Worm (Caenorhabditis elegans) whole organism, L3 larva: ENCODE results near the gene C49C8.6.
A peak's percentile ranks its signal among the peaks of the same experiment; 100 is the strongest.

Source experiments
- R02D3.7 ChIP-seq: fragments of 150-350 bp; optimal IDR thresholded peaks from 2 replicates; lab custom pipeline; 2014; ENCODE audit warnings: missing biosample characterization, missing genetic modification characterization
- ZK546.5 ChIP-seq: sonication (generic microtip); optimal IDR thresholded peaks from 2 replicates; lab custom pipeline; 2017; ENCODE audit warnings: missing biosample characterization, missing genetic modification characterization
- aly-2 ChIP-seq: fragments of 150-350 bp; optimal IDR thresholded peaks from 2 replicates; lab custom pipeline; 2014; ENCODE audit warnings: missing biosample characterization, missing genetic modification characterization
- ama-1 ChIP-seq: fragments of 150-350 bp; optimal IDR thresholded peaks from 2 replicates; lab custom pipeline; 2018
- ceh-28 ChIP-seq: fragments of 150-350 bp; optimal IDR thresholded peaks from 2 replicates; lab custom pipeline; 2014; ENCODE audit warnings: missing biosample characterization, missing genetic modification reagents, missing genetic modification characterization
- egl-27 ChIP-seq: sonication (generic microtip); optimal IDR thresholded peaks from 4 replicates; lab custom pipeline; 2017; ENCODE audit warnings: missing biosample characterization, missing genetic modification reagents, missing genetic modification characterization
- egl-5 ChIP-seq: fragments of 150-350 bp; optimal IDR thresholded peaks from 2 replicates; lab custom pipeline; 2017; ENCODE audit warnings: missing biosample characterization, missing genetic modification reagents, missing genetic modification characterization, inconsistent platforms
- elt-1 ChIP-seq: fragments of 150-350 bp; optimal IDR thresholded peaks from 2 replicates; lab custom pipeline; 2014; ENCODE audit warnings: missing biosample characterization, missing genetic modification characterization
- elt-2 ChIP-seq: sonication (generic microtip); optimal IDR thresholded peaks from 2 replicates; lab custom pipeline; 2016; ENCODE audit warnings: missing genetic modification reagents, mild to moderate bottlenecking, missing genetic modification characterization, missing compliant biosample characterization
- eor-1 ChIP-seq, 2 experiments: fragments of 150-350 bp; optimal IDR thresholded peaks; 2 replicates each; lab custom pipeline; 2014 to 2018; ENCODE audit warnings: missing biosample characterization in 2 of 2, missing genetic modification characterization in 2 of 2
- fkh-10 ChIP-seq: sonication (generic microtip); optimal IDR thresholded peaks from 2 replicates; lab custom pipeline; 2017; ENCODE audit warnings: missing biosample characterization, missing genetic modification reagents, missing genetic modification characterization
- fkh-2 ChIP-seq: fragments of 150-350 bp; optimal IDR thresholded peaks from 2 replicates; lab custom pipeline; 2014; ENCODE audit warnings: missing biosample characterization, missing genetic modification reagents, missing genetic modification characterization
- fos-1 ChIP-seq: fragments of 150-350 bp; optimal IDR thresholded peaks from 2 replicates; lab custom pipeline; 2014; ENCODE audit warnings: missing biosample characterization, missing genetic modification characterization
- hmg-11 ChIP-seq: sonication (generic microtip); optimal IDR thresholded peaks from 2 replicates; lab custom pipeline; 2016; ENCODE audit warnings: missing genetic modification characterization, missing compliant biosample characterization
- jun-1 ChIP-seq: fragments of 150-350 bp; optimal IDR thresholded peaks from 2 replicates; lab custom pipeline; 2014; ENCODE audit warnings: missing biosample characterization, missing genetic modification reagents, missing genetic modification characterization
- lin-15B ChIP-seq: fragments of 150-350 bp; optimal IDR thresholded peaks from 2 replicates; lab custom pipeline; 2014; ENCODE audit warnings: missing biosample characterization, missing genetic modification characterization
- lin-39 ChIP-seq: fragments of 150-350 bp; optimal IDR thresholded peaks from 2 replicates; lab custom pipeline; 2018; ENCODE audit warnings: missing biosample characterization, missing genetic modification reagents, missing genetic modification characterization
- mdl-1 ChIP-seq: fragments of 150-350 bp; optimal IDR thresholded peaks from 2 replicates; lab custom pipeline; 2014; ENCODE audit warnings: missing biosample characterization, missing genetic modification characterization
- mml-1 ChIP-seq: fragments of 150-350 bp; sonication (generic microtip); optimal IDR thresholded peaks from 3 replicates; lab custom pipeline; 2014; ENCODE audit warnings: missing biosample characterization, missing genetic modification characterization
- nfya-1 ChIP-seq: sonication (generic microtip); optimal IDR thresholded peaks from 2 replicates; lab custom pipeline; 2017; ENCODE audit warnings: missing genetic modification characterization, mild to moderate bottlenecking, missing compliant biosample characterization, antibody characterized with exemption, moderate library complexity; ENCODE audit not compliant: insufficient read depth
- nhr-11 ChIP-seq: fragments of 150-350 bp; optimal IDR thresholded peaks from 2 replicates; lab custom pipeline; 2014; ENCODE audit warnings: missing biosample characterization, missing genetic modification characterization
- nhr-12 ChIP-seq: fragments of 150-350 bp; optimal IDR thresholded peaks from 2 replicates; lab custom pipeline; 2014; ENCODE audit warnings: missing biosample characterization, missing genetic modification characterization
- nhr-23 ChIP-seq: fragments of 150-350 bp; optimal IDR thresholded peaks from 2 replicates; lab custom pipeline; 2014; ENCODE audit warnings: missing biosample characterization, missing genetic modification reagents, missing genetic modification characterization
- nhr-25 ChIP-seq: sonication (generic microtip); optimal IDR thresholded peaks from 2 replicates; lab custom pipeline; 2017; ENCODE audit warnings: missing biosample characterization, missing genetic modification characterization
- nhr-28 ChIP-seq: fragments of 150-350 bp; optimal IDR thresholded peaks from 2 replicates; lab custom pipeline; 2014; ENCODE audit warnings: missing biosample characterization, missing genetic modification characterization
- nhr-43 ChIP-seq: sonication (generic microtip); optimal IDR thresholded peaks from 2 replicates; lab custom pipeline; 2016; ENCODE audit warnings: mild to moderate bottlenecking, missing genetic modification characterization, missing compliant biosample characterization; ENCODE audit not compliant: poor library complexity, severe bottlenecking
- nhr-76 ChIP-seq: fragments of 150-350 bp; sonication (generic microtip); optimal IDR thresholded peaks from 5 replicates; lab custom pipeline; 2014; ENCODE audit warnings: missing biosample characterization, missing genetic modification characterization
- pha-4 ChIP-seq: fragments of 150-350 bp; optimal IDR thresholded peaks from 2 replicates; lab custom pipeline; 2014; ENCODE audit warnings: missing biosample characterization, missing genetic modification reagents, missing genetic modification characterization
- pqm-1 ChIP-seq: fragments of 150-350 bp; optimal IDR thresholded peaks from 2 replicates; lab custom pipeline; 2017; ENCODE audit warnings: missing biosample characterization, missing genetic modification characterization, inconsistent platforms
- sea-2 ChIP-seq: fragments of 150-350 bp; sonication (generic microtip); optimal IDR thresholded peaks from 4 replicates; lab custom pipeline; 2014; ENCODE audit warnings: missing biosample characterization, missing genetic modification reagents, missing genetic modification characterization
- skn-1 ChIP-seq: fragments of 150-350 bp; optimal IDR thresholded peaks from 2 replicates; lab custom pipeline; 2014; ENCODE audit warnings: missing biosample characterization, missing genetic modification characterization
- snpc-4 ChIP-seq: fragments of 150-350 bp; optimal IDR thresholded peaks from 2 replicates; lab custom pipeline; 2014; ENCODE audit warnings: missing biosample characterization, missing genetic modification characterization
- unc-39 ChIP-seq: sonication (generic microtip); optimal IDR thresholded peaks from 4 replicates; lab custom pipeline; 2017; ENCODE audit warnings: missing biosample characterization, missing genetic modification characterization
- unc-62 ChIP-seq: fragments of 150-350 bp; sonication (generic microtip); optimal IDR thresholded peaks from 4 replicates; lab custom pipeline; 2014; ENCODE audit warnings: missing biosample characterization, missing genetic modification reagents, missing genetic modification characterization
- zag-1 ChIP-seq: fragments of 150-350 bp; optimal IDR thresholded peaks from 2 replicates; lab custom pipeline; 2014; ENCODE audit warnings: missing biosample characterization, missing genetic modification characterization
- ztf-11 ChIP-seq: fragments of 150-350 bp; optimal IDR thresholded peaks from 2 replicates; lab custom pipeline; 2014; ENCODE audit warnings: missing biosample characterization, missing genetic modification characterization
- ztf-4 ChIP-seq: fragments of 150-350 bp; optimal IDR thresholded peaks from 2 replicates; lab custom pipeline; 2014; ENCODE audit warnings: missing biosample characterization, missing genetic modification characterization

The C49C8.6 gene

DNA sequence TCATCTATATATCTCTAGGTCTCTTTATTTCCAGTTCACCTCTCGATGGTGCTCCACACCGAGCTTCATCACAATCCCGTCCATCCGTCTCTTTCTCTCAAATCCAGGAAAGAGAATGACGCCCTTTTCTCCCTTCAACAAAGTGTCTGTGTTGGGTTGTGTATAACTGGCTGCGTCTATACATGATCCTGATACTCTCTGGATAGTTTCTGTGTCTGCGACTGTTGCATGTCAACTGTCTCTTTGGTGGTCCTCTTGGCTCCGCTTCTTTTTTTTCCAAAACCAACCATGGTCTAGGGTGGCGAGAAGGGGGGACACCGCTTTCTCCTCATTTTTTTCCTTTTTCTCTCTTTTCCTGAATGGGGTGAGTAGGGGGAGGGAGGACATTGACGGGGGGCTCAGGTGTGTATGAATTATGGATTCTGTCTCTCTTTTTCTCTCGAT is 28.4 kb downstream of the C49C8.6 start:
- TF ChIP-seq zag-1 (tag; lab: Kevin White, UChicago), result no peak
- no peak for TF ChIP-seq unc-62
- TF ChIP-seq nfya-1 (tag; lab: Kevin White, UChicago), result peak; percentile 75
- TF ChIP-seq hmg-11, result peak; percentile 86
- TF ChIP-seq mml-1 (tag; lab: Kevin White, UChicago), result no peak
- peak; percentile 34 for TF ChIP-seq fkh-10 (GFP tag; lab: Kevin White, UChicago)
- no peak for TF ChIP-seq egl-27 (tag; lab: Kevin White, UChicago)
- TF ChIP-seq nhr-23, result no peak
- TF ChIP-seq lin-39, result peak; percentile 54
- no peak for TF ChIP-seq pqm-1 (tag; lab: Kevin White, UChicago)
- TF ChIP-seq ceh-28, result no peak
- no peak for TF ChIP-seq nhr-12
- peak; percentile 25 for TF ChIP-seq lin-15B (tag; lab: Kevin White, UChicago)
- TF ChIP-seq, all 47 proteins: peak for 5

DNA sequence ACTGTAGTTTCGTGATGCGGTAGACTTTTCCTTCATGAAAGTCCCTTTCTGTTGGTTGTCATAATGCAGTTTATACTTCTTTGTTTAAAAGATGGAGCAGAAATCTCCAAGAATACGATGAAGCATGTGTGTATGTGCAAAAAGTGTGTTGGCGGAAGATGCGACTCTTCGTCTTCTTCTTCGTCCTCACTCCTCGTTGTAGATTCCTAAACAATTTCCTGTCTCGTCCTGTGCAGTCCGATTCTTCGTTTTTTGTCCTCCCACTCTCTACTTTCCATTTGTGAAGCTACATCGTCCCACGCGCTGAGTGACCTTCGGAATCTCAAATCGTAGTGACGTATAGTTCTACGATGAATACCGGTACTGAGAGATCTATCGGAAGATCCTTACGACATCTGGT is 29.8 kb downstream of the C49C8.6 start:
- peak; percentile 49 for TF ChIP-seq nhr-25 (tag; lab: Kevin White, UChicago)
- TF ChIP-seq fkh-10 (GFP tag; lab: Kevin White, UChicago), result peak; percentile 46
- no peak for TF ChIP-seq elt-1 (tag; lab: Kevin White, UChicago)

DNA sequence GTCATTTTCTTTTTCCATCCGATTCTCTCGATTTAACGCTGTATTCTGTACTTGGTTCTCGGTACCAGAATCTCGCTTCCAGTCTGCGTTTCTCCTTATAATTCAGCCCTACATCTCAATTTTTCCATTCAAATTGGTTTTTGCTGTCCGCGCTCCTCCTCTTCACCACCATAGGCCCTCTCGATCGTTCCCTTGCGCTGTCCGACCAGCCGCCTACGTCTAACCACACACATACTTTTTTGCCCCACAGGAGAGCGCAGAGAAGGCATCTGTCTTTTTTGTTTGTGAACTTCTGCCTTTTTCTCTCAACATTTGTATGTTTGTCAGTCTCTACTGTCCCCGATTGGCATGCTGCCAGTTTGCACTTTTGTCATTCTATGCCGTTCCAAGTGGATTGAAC is 30.7 kb downstream of the C49C8.6 start, which contains the start of gene F42A9.11:
Gene F42A9.11, plus strand, starts transcription at position 310 of the 400 bp plus-strand sequence.
- TF ChIP-seq skn-1 (tag; lab: Kevin White, UChicago) (no peak), lin-39 (no peak), nhr-76 (tag; lab: Kevin White, UChicago) (no peak), fkh-2 (tag; lab: Kevin White, UChicago) (no peak), ama-1 (no peak), fos-1 (tag; lab: Kevin White, UChicago) (no peak), nhr-25 (tag; lab: Kevin White, UChicago) (peak; percentile 30), ZK546.5 (tag; lab: Kevin White, UChicago) (no peak), nhr-11 (tag; lab: Kevin White, UChicago) (no peak), mdl-1 (tag; lab: Kevin White, UChicago) (no peak), ceh-28 (peak; percentile 26), nhr-43 (tag; lab: Kevin White, UChicago) (peak; percentile 28), sea-2 (GFP tag; lab: Kevin White, UChicago) (no peak), lin-15B (tag; lab: Kevin White, UChicago) (peak; percentile 7), egl-5 (tag; lab: Kevin White, UChicago) (peak; percentile 15), nfya-1 (tag; lab: Kevin White, UChicago) (peak; percentile 61), eor-1 (tag; optimal IDR thresholded peaks at IDR 0.05; lab: Kevin White, UChicago) (no peak), unc-39 (tag; lab: Kevin White, UChicago) (no peak), snpc-4 (tag; lab: Kevin White, UChicago) (peak; percentile 17), R02D3.7 (tag; lab: Kevin White, UChicago) (no peak), pha-4 (tag; lab: Kevin White, UChicago) (peak; percentile 77), egl-27 (tag; lab: Kevin White, UChicago) (no peak), fkh-10 (GFP tag; lab: Kevin White, UChicago) (no peak), nhr-12 (no peak), nhr-28 (tag; lab: Kevin White, UChicago) (no peak), ztf-11 (tag; lab: Kevin White, UChicago) (no peak), hmg-11 (peak; percentile 45), nhr-23 (no peak)

DNA sequence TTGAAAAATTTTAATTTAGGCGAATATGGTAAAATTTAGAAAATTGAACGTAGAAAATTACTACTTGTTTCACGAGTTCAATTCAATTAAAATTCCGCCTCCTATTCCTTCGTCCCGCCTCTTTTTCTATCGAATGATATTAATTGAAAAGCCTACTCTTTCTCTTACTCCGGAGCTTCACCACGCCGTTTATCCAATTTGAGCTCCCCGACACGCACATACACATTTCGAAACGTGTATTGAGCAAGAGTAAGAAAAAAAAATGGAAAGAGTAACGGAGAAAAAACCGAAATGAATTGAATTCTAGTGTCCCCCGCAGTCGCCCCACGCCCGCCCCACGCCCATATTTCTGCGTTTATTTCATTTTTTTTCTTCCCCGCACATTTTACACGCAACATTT is 31.7 kb downstream of the C49C8.6 start:
- TF ChIP-seq lin-39 (no peak), mml-1 (tag; lab: Kevin White, UChicago) (no peak), jun-1 (no peak), nfya-1 (tag; lab: Kevin White, UChicago) (peak; percentile 9), nhr-28 (tag; lab: Kevin White, UChicago) (no peak)

DNA sequence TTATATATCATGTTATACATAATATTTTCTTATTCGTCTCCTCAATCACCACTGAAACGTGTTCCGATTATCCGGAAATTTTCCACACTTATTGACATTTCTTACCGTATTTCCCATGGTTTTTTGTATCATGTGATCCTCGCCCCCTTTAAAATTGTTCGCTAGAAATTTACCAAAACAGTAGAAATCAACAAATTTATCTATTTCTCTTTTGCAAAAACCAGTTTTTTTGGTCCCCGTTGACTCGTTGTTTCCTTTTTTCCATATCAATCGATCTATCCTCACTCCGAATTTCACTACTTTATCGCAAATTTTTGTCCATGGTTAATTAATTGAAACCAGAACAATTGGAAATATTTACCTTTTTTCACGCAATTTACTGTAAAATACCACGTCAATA is 32.3 kb downstream of the C49C8.6 start:
- no peak for TF ChIP-seq aly-2 (tag; lab: Kevin White, UChicago)
- TF ChIP-seq nfya-1 (tag; lab: Kevin White, UChicago), result no peak
- no peak for TF ChIP-seq skn-1 (tag; lab: Kevin White, UChicago)
- no peak for TF ChIP-seq ama-1
- no peak for TF ChIP-seq fkh-2 (tag; lab: Kevin White, UChicago)
- no peak for TF ChIP-seq ztf-4 (tag; lab: Kevin White, UChicago)
- TF ChIP-seq elt-2, result no peak
- no peak for TF ChIP-seq unc-62
- TF ChIP-seq unc-39 (tag; lab: Kevin White, UChicago), result no peak
